Worm (Caenorhabditis elegans) whole organism, mixed stage, embryonic: ENCODE data around the gene cki-1.

ENCODE experiments used
- blmp-1 ChIP-seq: fragments of 150-350 bp; optimal IDR thresholded peaks from 2 replicates; lab custom pipeline; 2014; ENCODE audit warnings: missing biosample characterization, missing genetic modification characterization
- ceh-43 ChIP-seq: fragments of 200-800 bp; sonication (Bioruptor generic); optimal IDR thresholded peaks from 2 replicates; lab custom pipeline; 2018; ENCODE audit warnings: mild to moderate bottlenecking, missing genetic modification characterization, moderate library complexity, missing compliant biosample characterization
- ceh-83 ChIP-seq: fragments of 200-800 bp; sonication (Bioruptor generic); optimal IDR thresholded peaks from 2 replicates; lab custom pipeline; 2018; ENCODE audit warnings: mild to moderate bottlenecking, missing genetic modification characterization, missing compliant biosample characterization
- ces-1 ChIP-seq: fragments of 150-350 bp; optimal IDR thresholded peaks from 2 replicates; lab custom pipeline; 2014; ENCODE audit warnings: missing biosample characterization, missing genetic modification reagents, missing genetic modification characterization
- cnd-1 ChIP-seq: fragments of 200-800 bp; sonication (Bioruptor generic); optimal IDR thresholded peaks from 2 replicates; lab custom pipeline; 2018; ENCODE audit warnings: mild to moderate bottlenecking, missing genetic modification characterization, missing compliant biosample characterization
- drap-1 ChIP-seq: fragments of 200-800 bp; sonication (Bioruptor generic); optimal IDR thresholded peaks from 3 replicates; lab custom pipeline; 2018; ENCODE audit warnings: mild to moderate bottlenecking, missing genetic modification characterization, missing compliant biosample characterization
- elt-1 ChIP-seq: sonication (generic microtip); optimal IDR thresholded peaks from 2 replicates; lab custom pipeline; 2017; ENCODE audit warnings: missing genetic modification characterization, mild to moderate bottlenecking, missing compliant biosample characterization, antibody characterized with exemption, moderate library complexity, borderline replicate concordance; ENCODE audit not compliant: insufficient read depth
- elt-3 ChIP-seq: fragments of 150-350 bp; optimal IDR thresholded peaks from 2 replicates; lab custom pipeline; 2014; ENCODE audit warnings: missing biosample characterization, missing genetic modification characterization
- flh-1 ChIP-seq: fragments of 200-800 bp; sonication (Bioruptor generic); optimal IDR thresholded peaks from 2 replicates; lab custom pipeline; 2018; ENCODE audit warnings: mild to moderate bottlenecking, missing genetic modification characterization, moderate library complexity, missing compliant biosample characterization
- ham-2 ChIP-seq: fragments of 200-800 bp; sonication (Bioruptor generic); optimal IDR thresholded peaks from 2 replicates; lab custom pipeline; 2018; ENCODE audit warnings: mild to moderate bottlenecking, missing genetic modification characterization, missing compliant biosample characterization
- hlh-1 ChIP-seq: fragments of 150-350 bp; optimal IDR thresholded peaks from 2 replicates; lab custom pipeline; 2014; ENCODE audit warnings: missing biosample characterization, missing genetic modification reagents, missing genetic modification characterization
- lin-13 ChIP-seq: fragments of 150-350 bp; optimal IDR thresholded peaks from 2 replicates; lab custom pipeline; 2014; ENCODE audit warnings: missing biosample characterization, missing genetic modification characterization
- lin-32 ChIP-seq: fragments of 200-800 bp; sonication (Bioruptor generic); optimal IDR thresholded peaks from 2 replicates; lab custom pipeline; 2018; ENCODE audit warnings: mild to moderate bottlenecking, missing genetic modification characterization, missing compliant biosample characterization
- lsy-2 ChIP-seq: fragments of 150-350 bp; optimal IDR thresholded peaks from 2 replicates; lab custom pipeline; 2014; ENCODE audit warnings: missing biosample characterization, missing genetic modification characterization
- mab-5 ChIP-seq: fragments of 150-350 bp; optimal IDR thresholded peaks from 2 replicates; lab custom pipeline; 2014; ENCODE audit warnings: missing biosample characterization, missing genetic modification characterization
- mep-1 ChIP-seq: fragments of 150-350 bp; optimal IDR thresholded peaks from 2 replicates; lab custom pipeline; 2017; ENCODE audit warnings: missing biosample characterization, missing genetic modification reagents, missing genetic modification characterization, inconsistent platforms
- mls-2 ChIP-seq: sonication (generic microtip); optimal IDR thresholded peaks from 2 replicates; lab custom pipeline; 2016; ENCODE audit warnings: mild to moderate bottlenecking, missing genetic modification characterization, moderate library complexity, missing compliant biosample characterization
- nhr-12 ChIP-seq: fragments of 150-350 bp; optimal IDR thresholded peaks from 2 replicates; lab custom pipeline; 2014; ENCODE audit warnings: missing biosample characterization, missing genetic modification characterization
- nhr-2 ChIP-seq: fragments of 150-350 bp; optimal IDR thresholded peaks from 2 replicates; lab custom pipeline; 2014; ENCODE audit warnings: missing biosample characterization, missing genetic modification characterization
- nhr-237 ChIP-seq: fragments of 150-350 bp; optimal IDR thresholded peaks from 2 replicates; lab custom pipeline; 2014; ENCODE audit warnings: missing biosample characterization, missing genetic modification characterization
- nhr-28 ChIP-seq: fragments of 150-350 bp; optimal IDR thresholded peaks from 2 replicates; lab custom pipeline; 2014; ENCODE audit warnings: missing biosample characterization, missing genetic modification characterization
- nhr-76 ChIP-seq: sonication (generic microtip); optimal IDR thresholded peaks from 2 replicates; lab custom pipeline; 2017; ENCODE audit warnings: missing biosample characterization, missing genetic modification characterization
- pha-4 ChIP-seq: fragments of 150-350 bp; optimal IDR thresholded peaks from 2 replicates; lab custom pipeline; 2018; ENCODE audit warnings: missing biosample characterization, missing genetic modification reagents, missing genetic modification characterization
- sem-2 ChIP-seq: fragments of 200-800 bp; sonication (Bioruptor generic); optimal IDR thresholded peaks from 2 replicates; lab custom pipeline; 2018; ENCODE audit warnings: mild to moderate bottlenecking, missing genetic modification characterization, missing compliant biosample characterization
- sptf-1 ChIP-seq: sonication (generic microtip); optimal IDR thresholded peaks from 2 replicates; lab custom pipeline; 2017; ENCODE audit warnings: mild to moderate bottlenecking, missing genetic modification characterization, moderate library complexity, missing compliant biosample characterization
- tbx-8 ChIP-seq: fragments of 200-800 bp; sonication (Bioruptor generic); optimal IDR thresholded peaks from 2 replicates; lab custom pipeline; 2018; ENCODE audit warnings: mild to moderate bottlenecking, missing genetic modification characterization, moderate library complexity, missing compliant biosample characterization
- unc-120 ChIP-seq: sonication (generic microtip); optimal IDR thresholded peaks from 2 replicates; lab custom pipeline; 2017; ENCODE audit warnings: missing genetic modification characterization, missing compliant biosample characterization; ENCODE audit not compliant: poor library complexity, severe bottlenecking
- unc-39 ChIP-seq: fragments of 150-350 bp; optimal IDR thresholded peaks from 2 replicates; lab custom pipeline; 2014; ENCODE audit warnings: missing biosample characterization, missing genetic modification characterization
- unc-62 ChIP-seq: fragments of 150-350 bp; optimal IDR thresholded peaks from 2 replicates; lab custom pipeline; 2014; ENCODE audit warnings: missing biosample characterization, missing genetic modification reagents, missing genetic modification characterization
- zip-8 ChIP-seq: fragments of 150-350 bp; optimal IDR thresholded peaks from 2 replicates; lab custom pipeline; 2014; ENCODE audit warnings: missing biosample characterization, missing genetic modification characterization

The cki-1 gene

ce11 chrII:7815406-7815805 is 4.4 kb downstream of the cki-1 start:
- TF ChIP-seq unc-62 (GFP tag; lab: Kevin White, UChicago), result peak; percentile 11
- no peak for TF ChIP-seq mep-1 (tag; lab: Kevin White, UChicago)
- peak; percentile 71 for TF ChIP-seq cnd-1
- TF ChIP-seq lin-32, result peak; percentile 98
- TF ChIP-seq mls-2 (tag; lab: Kevin White, UChicago), result peak; percentile 30
- no peak for TF ChIP-seq tbx-8 (GFP tag; lab: Kevin White, UChicago)
- TF ChIP-seq hlh-1 (tag; lab: Kevin White, UChicago), result peak; percentile 96
- TF ChIP-seq flh-1 (GFP tag; lab: Kevin White, UChicago), result no peak
- no peak for TF ChIP-seq elt-3 (tag; lab: Kevin White, UChicago)
- no peak for TF ChIP-seq unc-39 (tag; lab: Kevin White, UChicago)
- TF ChIP-seq nhr-2 (tag; lab: Kevin White, UChicago), result peak; percentile 97
- TF ChIP-seq ces-1 (GFP tag; lab: Kevin White, UChicago), result peak; percentile 23
- peak; percentile 77 for TF ChIP-seq zip-8 (tag; lab: Kevin White, UChicago)
- no peak for TF ChIP-seq lin-13 (tag; lab: Kevin White, UChicago)
- TF ChIP-seq nhr-76 (tag; lab: Kevin White, UChicago), result no peak
- TF ChIP-seq lsy-2 (tag; lab: Kevin White, UChicago), result no peak

- no peak for TF ChIP-seq unc-120 (tag; lab: Kevin White, UChicago)
- no peak for TF ChIP-seq sptf-1 (tag; lab: Kevin White, UChicago)
- no peak for TF ChIP-seq lin-13 (tag; lab: Kevin White, UChicago)
- TF ChIP-seq nhr-2 (tag; lab: Kevin White, UChicago), result no peak
- no peak for TF ChIP-seq drap-1 (GFP tag; lab: Kevin White, UChicago)
- TF ChIP-seq tbx-8 (GFP tag; lab: Kevin White, UChicago), result no peak
- peak; percentile 71 for TF ChIP-seq ces-1 (GFP tag; lab: Kevin White, UChicago)
- TF ChIP-seq lsy-2 (tag; lab: Kevin White, UChicago), result no peak
- no peak for TF ChIP-seq flh-1 (GFP tag; lab: Kevin White, UChicago)
- TF ChIP-seq mab-5 (tag; lab: Kevin White, UChicago), result no peak
- TF ChIP-seq sem-2, result no peak
- TF ChIP-seq nhr-28 (tag; lab: Kevin White, UChicago), result no peak
- no peak for TF ChIP-seq unc-62 (GFP tag; lab: Kevin White, UChicago)
- TF ChIP-seq mep-1 (tag; lab: Kevin White, UChicago), result peak; percentile 22
- TF ChIP-seq cnd-1, result no peak
- TF ChIP-seq ceh-43, result no peak
- TF ChIP-seq mls-2 (tag; lab: Kevin White, UChicago), result no peak
- no peak for TF ChIP-seq elt-3 (tag; lab: Kevin White, UChicago)
Observed at ce11 chrII:7816163-7816776, 5.2 kb downstream of the cki-1 start, which contains the start of gene cki-2. Gene cki-2 (plus strand): TSS chrII:7816499.

ce11 chrII:7817580-7817979 is 6.5 kb downstream of the cki-1 start:
- no peak for TF ChIP-seq zip-8 (tag; lab: Kevin White, UChicago)
- peak; percentile 36 for TF ChIP-seq nhr-2 (tag; lab: Kevin White, UChicago)
- no peak for TF ChIP-seq nhr-76 (tag; lab: Kevin White, UChicago)
- TF ChIP-seq blmp-1 (tag; lab: Kevin White, UChicago), result no peak
- no peak for TF ChIP-seq nhr-12 (tag; lab: Kevin White, UChicago)
- no peak for TF ChIP-seq unc-39 (tag; lab: Kevin White, UChicago)
- TF ChIP-seq lin-13 (tag; lab: Kevin White, UChicago), result no peak
- TF ChIP-seq mab-5 (tag; lab: Kevin White, UChicago), result no peak
- peak; percentile 87 for TF ChIP-seq ces-1 (GFP tag; lab: Kevin White, UChicago)
- TF ChIP-seq cnd-1, result peak; percentile 9

ce11 chrII:7819359-7819758 is 8.3 kb downstream of the cki-1 start:
- peak; percentile 39 for TF ChIP-seq nhr-2 (tag; lab: Kevin White, UChicago)
- no peak for TF ChIP-seq nhr-237
- no peak for TF ChIP-seq ceh-43
- TF ChIP-seq nhr-12 (tag; lab: Kevin White, UChicago), result no peak
- no peak for TF ChIP-seq ham-2 (GFP tag; lab: Kevin White, UChicago)
- TF ChIP-seq unc-120 (tag; lab: Kevin White, UChicago), result no peak
- no peak for TF ChIP-seq mls-2 (tag; lab: Kevin White, UChicago)
- TF ChIP-seq zip-8 (tag; lab: Kevin White, UChicago), result peak; percentile 82
- TF ChIP-seq unc-39 (tag; lab: Kevin White, UChicago), result no peak
- TF ChIP-seq unc-62 (GFP tag; lab: Kevin White, UChicago), result peak; percentile 40
- TF ChIP-seq lsy-2 (tag; lab: Kevin White, UChicago), result no peak
- TF ChIP-seq tbx-8 (GFP tag; lab: Kevin White, UChicago), result no peak
- no peak for TF ChIP-seq drap-1 (GFP tag; lab: Kevin White, UChicago)
- TF ChIP-seq sem-2, result no peak
- TF ChIP-seq ceh-83 (GFP tag; lab: Kevin White, UChicago), result no peak
- no peak for TF ChIP-seq nhr-76 (tag; lab: Kevin White, UChicago)
- TF ChIP-seq elt-1 (tag; lab: Kevin White, UChicago), result peak; percentile 79
- TF ChIP-seq hlh-1 (tag; lab: Kevin White, UChicago), result no peak
- no peak for TF ChIP-seq nhr-28 (tag; lab: Kevin White, UChicago)
- no peak for TF ChIP-seq pha-4 (tag; lab: Kevin White, UChicago)
- no peak for TF ChIP-seq lin-32
- TF ChIP-seq sptf-1 (tag; lab: Kevin White, UChicago), result no peak
